Fruit fly (Drosophila melanogaster) whole organism, wandering third instar larva: ENCODE data around the gene SMC1.

Experiments used
- Abd-B ChIP-seq: fragments of >200 bp; optimal IDR thresholded peaks from 2 replicates; lab custom pipeline; 2017; ENCODE audit warnings: missing biosample characterization, missing genetic modification characterization
- CG32264 ChIP-seq: fragments of 200-800 bp; sonication (Bioruptor generic); optimal IDR thresholded peaks from 2 replicates; lab custom pipeline; 2016; ENCODE audit warnings: missing biosample characterization, missing genetic modification characterization
- CG9705 ChIP-seq: fragments of 200-800 bp; sonication (Bioruptor generic); optimal IDR thresholded peaks from 2 replicates; lab custom pipeline; 2018; ENCODE audit warnings: missing biosample characterization, mild to moderate bottlenecking, missing genetic modification characterization
- Dfd ChIP-seq: fragments of >200 bp; optimal IDR thresholded peaks from 2 replicates; lab custom pipeline; 2017; ENCODE audit warnings: missing biosample characterization, missing genetic modification characterization
- GATAd ChIP-seq: sonication (Bioruptor generic); optimal IDR thresholded peaks from 2 replicates; lab custom pipeline; 2016; ENCODE audit warnings: missing biosample characterization, missing genetic modification characterization
- HLH106 ChIP-seq: fragments of 200-800 bp; optimal IDR thresholded peaks from 3 replicates; lab custom pipeline; 2019; ENCODE audit warnings: missing biosample characterization, mild to moderate bottlenecking, missing genetic modification characterization, moderate library complexity
- Hr78 ChIP-seq: fragments of >200 bp; optimal IDR thresholded peaks from 2 replicates; lab custom pipeline; 2017; ENCODE audit warnings: missing biosample characterization, missing genetic modification characterization
- Hr83 ChIP-seq: fragments of 200-300 bp; sonication (Bioruptor generic); optimal IDR thresholded peaks from 2 replicates; lab custom pipeline; 2016; ENCODE audit warnings: missing biosample characterization, mild to moderate bottlenecking, missing genetic modification characterization, moderate library complexity; ENCODE audit not compliant: poor library complexity, severe bottlenecking
- Jra ChIP-seq: sonication (Bioruptor generic); optimal IDR thresholded peaks from 2 replicates; lab custom pipeline; 2016; ENCODE audit warnings: missing biosample characterization, missing genetic modification characterization
- Mio ChIP-seq: sonication (Bioruptor generic); optimal IDR thresholded peaks from 2 replicates; lab custom pipeline; 2016; ENCODE audit warnings: missing biosample characterization, missing genetic modification characterization
- Myc ChIP-seq: fragments of >200 bp; optimal IDR thresholded peaks from 2 replicates; lab custom pipeline; 2017
- N ChIP-seq: fragments of >200 bp; optimal IDR thresholded peaks from 2 replicates; lab custom pipeline; 2018; ENCODE audit warnings: missing biosample characterization, missing external identifiers, missing genetic modification characterization
- OdsH ChIP-seq: fragments of 200-800 bp; sonication (Bioruptor generic); optimal IDR thresholded peaks from 2 replicates; lab custom pipeline; 2016; ENCODE audit warnings: missing biosample characterization, mild to moderate bottlenecking, missing genetic modification characterization
- Rel ChIP-seq, 2 experiments: fragments of 200-800 bp; sonication (Bioruptor generic) in 1 of 2; optimal IDR thresholded peaks; 2 replicates in 1 of 2; 3 replicates in 1 of 2; lab custom pipeline; 2016 to 2019; ENCODE audit warnings: mild to moderate bottlenecking in 2 of 2, missing biosample characterization in 2 of 2, missing genetic modification characterization in 2 of 2, moderate library complexity in 1 of 2
- Vsx2 ChIP-seq: fragments of 200-300, 225-300 bp; sonication (Bioruptor generic); optimal IDR thresholded peaks from 2 replicates; lab custom pipeline; 2018; ENCODE audit warnings: missing biosample characterization, missing genetic modification characterization; ENCODE audit not compliant: partially characterized antibody
- br ChIP-seq: fragments of 200-800 bp; sonication (Bioruptor generic); optimal IDR thresholded peaks from 2 replicates; lab custom pipeline; 2016; ENCODE audit warnings: missing biosample characterization, missing genetic modification characterization
- dl ChIP-seq, 2 experiments: fragments of 175-275, 200-275 bp in 1 of 2; fragments of 200-275 bp in 1 of 2; sonication (Bioruptor generic); optimal IDR thresholded peaks; lab custom pipeline; 2018; ENCODE audit warnings: mild to moderate bottlenecking in 2 of 2, missing biosample characterization in 2 of 2, missing genetic modification characterization in 2 of 2, moderate library complexity in 2 of 2; ENCODE audit not compliant: partially characterized antibody in 2 of 2, insufficient read depth in 1 of 2
- dmrt93B ChIP-seq: fragments of 200-800 bp; sonication (Bioruptor generic); optimal IDR thresholded peaks from 2 replicates; lab custom pipeline; 2018; ENCODE audit warnings: missing biosample characterization, mild to moderate bottlenecking, missing genetic modification characterization
- dsf ChIP-seq: sonication (Bioruptor generic); optimal IDR thresholded peaks from 2 replicates; lab custom pipeline; 2016; ENCODE audit warnings: missing biosample characterization, missing genetic modification characterization, borderline replicate concordance
- ey ChIP-seq: fragments of 200-800 bp; sonication (Bioruptor generic); optimal IDR thresholded peaks from 2 replicates; lab custom pipeline; 2016; ENCODE audit warnings: missing biosample characterization, missing genetic modification characterization
- foxo ChIP-seq, 2 experiments: fragments of 200-800 bp; sonication (Bioruptor generic); optimal IDR thresholded peaks; 2 replicates in 1 of 2; 3 replicates in 1 of 2; lab custom pipeline; 2016 to 2017; ENCODE audit warnings: missing biosample characterization in 2 of 2, missing genetic modification characterization in 2 of 2
- h ChIP-seq: fragments of 200-800 bp; sonication (Bioruptor generic); optimal IDR thresholded peaks from 3 replicates; lab custom pipeline; 2016; ENCODE audit warnings: missing biosample characterization, mild to moderate bottlenecking, missing genetic modification characterization
- jim ChIP-seq: fragments of 175-275, 200-325 bp; sonication (Bioruptor generic); optimal IDR thresholded peaks from 2 replicates; lab custom pipeline; 2016; ENCODE audit warnings: missing biosample characterization, mild to moderate bottlenecking, missing genetic modification characterization
- lola ChIP-seq: fragments of >200 bp; optimal IDR thresholded peaks from 2 replicates; lab custom pipeline; 2017; ENCODE audit warnings: missing biosample characterization, missing genetic modification characterization
- pan ChIP-seq: fragments of >200 bp; optimal IDR thresholded peaks from 2 replicates; lab custom pipeline; 2017
- psq ChIP-seq: fragments of 200-800 bp; sonication (Bioruptor generic); optimal IDR thresholded peaks from 3 replicates; lab custom pipeline; 2017; ENCODE audit warnings: missing biosample characterization, mild to moderate bottlenecking, missing genetic modification characterization, moderate library complexity
- rgr ChIP-seq: fragments of 200-800 bp; sonication (Bioruptor generic); optimal IDR thresholded peaks from 3 replicates; lab custom pipeline; 2016; ENCODE audit warnings: missing biosample characterization, mild to moderate bottlenecking, missing genetic modification characterization
- sv ChIP-seq: fragments of 200-800 bp; sonication (Bioruptor generic); optimal IDR thresholded peaks from 3 replicates; lab custom pipeline; 2016; ENCODE audit warnings: missing biosample characterization, missing genetic modification characterization
- usp ChIP-seq: fragments of >200 bp; optimal IDR thresholded peaks from 2 replicates; lab custom pipeline; 2017; ENCODE audit warnings: missing biosample characterization, missing genetic modification characterization
- woc ChIP-seq: sonication (Bioruptor generic); optimal IDR thresholded peaks from 2 replicates; lab custom pipeline; 2016; ENCODE audit warnings: missing biosample characterization, mild to moderate bottlenecking, missing genetic modification characterization

Gene SMC1

dm6 chr3R:24017648-24018047 lies 40.4 kb upstream of the SMC1 start:
- TF ChIP-seq Dfd (GFP tag; lab: Kevin White, UChicago), result no peak
- TF ChIP-seq N (GFP tag; lab: Kevin White, UChicago), result no peak
- TF ChIP-seq foxo (GFP tag; optimal IDR thresholded peaks at IDR 0.05; lab: Kevin White, UChicago), result no peak
- TF ChIP-seq HLH106, result no peak
- TF ChIP-seq CG32264 (GFP tag; lab: Kevin White, UChicago), result no peak
- TF ChIP-seq Mio, result no peak
- TF ChIP-seq pan (lab: Kevin White, UChicago), result no peak
- TF ChIP-seq, all 38 proteins: peak for 0

dm6 chr3R:24021895-24022294 lies 36.2 kb upstream of the SMC1 start:
- TF ChIP-seq CG9705 (GFP tag; lab: Kevin White, UChicago), result no peak
- TF ChIP-seq lola (GFP tag; lab: Kevin White, UChicago), result no peak
- TF ChIP-seq CG32264 (GFP tag; lab: Kevin White, UChicago), result no peak
- no peak for TF ChIP-seq OdsH (GFP tag; lab: Kevin White, UChicago)
- TF ChIP-seq Myc (lab: Kevin White, UChicago), result no peak
- no peak for TF ChIP-seq jim (GFP tag; lab: Kevin White, UChicago)
- no peak for TF ChIP-seq foxo (GFP tag; optimal IDR thresholded peaks at IDR 0.05; lab: Kevin White, UChicago)

- no peak for TF ChIP-seq Hr78 (GFP tag; lab: Kevin White, UChicago)
- TF ChIP-seq Rel (GFP tag; optimal IDR thresholded peaks at IDR 0.05; lab: Kevin White, UChicago), result no peak
- TF ChIP-seq Rel (tag; optimal IDR thresholded peaks at IDR 0.05; lab: Kevin White, UChicago), result no peak
- TF ChIP-seq dsf (GFP tag; lab: Kevin White, UChicago), result no peak
- TF ChIP-seq Dfd (GFP tag; lab: Kevin White, UChicago), result no peak
- no peak for TF ChIP-seq dl (GFP tag; optimal IDR thresholded peaks at IDR 0.05; lab: Kevin White, UChicago; ENCODE audit: insufficient read depth in 1 of 2, partially characterized antibody in 2 of 2)
- no peak for TF ChIP-seq psq
- no peak for TF ChIP-seq Vsx2
- no peak for TF ChIP-seq Mio
- TF ChIP-seq dmrt93B (GFP tag; lab: Kevin White, UChicago), result no peak
- TF ChIP-seq lola (GFP tag; lab: Kevin White, UChicago), result no peak
- TF ChIP-seq GATAd, result no peak
- no peak for TF ChIP-seq br
Observed at dm6 chr3R:24024123-24024522, 34.0 kb upstream of the SMC1 start.

dm6 chr3R:24024688-24025087 lies 33.4 kb upstream of the SMC1 start:
- TF ChIP-seq Jra, result no peak
- TF ChIP-seq Hr78 (GFP tag; lab: Kevin White, UChicago), result no peak
- no peak for TF ChIP-seq pan (lab: Kevin White, UChicago)
- TF ChIP-seq Dfd (GFP tag; lab: Kevin White, UChicago), result no peak
- TF ChIP-seq lola (GFP tag; lab: Kevin White, UChicago), result no peak
- no peak for TF ChIP-seq Hr83 (GFP tag; lab: Kevin White, UChicago)
- TF ChIP-seq rgr (GFP tag; lab: Kevin White, UChicago), result no peak
- no peak for TF ChIP-seq usp (GFP tag; lab: Kevin White, UChicago)
- TF ChIP-seq h (GFP tag; lab: Kevin White, UChicago), result no peak
- TF ChIP-seq ey (GFP tag; lab: Kevin White, UChicago), result no peak
- TF ChIP-seq Abd-B, result no peak
- no peak for TF ChIP-seq sv (GFP tag; lab: Kevin White, UChicago)
- TF ChIP-seq CG9705 (GFP tag; lab: Kevin White, UChicago), result no peak
- no peak for TF ChIP-seq N (GFP tag; lab: Kevin White, UChicago)
- no peak for TF ChIP-seq CG32264 (GFP tag; lab: Kevin White, UChicago)

- no peak for TF ChIP-seq dl (GFP tag; optimal IDR thresholded peaks at IDR 0.05; lab: Kevin White, UChicago; ENCODE audit: insufficient read depth in 1 of 2, partially characterized antibody in 2 of 2)
- TF ChIP-seq OdsH (GFP tag; lab: Kevin White, UChicago), result peak; percentile 36
- TF ChIP-seq Vsx2, result no peak
- peak; percentile 16 for TF ChIP-seq ey (GFP tag; lab: Kevin White, UChicago)
- peak; percentile 44 for TF ChIP-seq rgr (GFP tag; lab: Kevin White, UChicago)
- TF ChIP-seq psq, result no peak
- peak in 1 of 2 experiments; percentile 26 for TF ChIP-seq foxo (GFP tag; optimal IDR thresholded peaks at IDR 0.05; lab: Kevin White, UChicago)
- peak; percentile 27 for TF ChIP-seq sv (GFP tag; lab: Kevin White, UChicago)
- no peak for TF ChIP-seq Rel (GFP tag; optimal IDR thresholded peaks at IDR 0.05; lab: Kevin White, UChicago)
- peak; percentile 89 for TF ChIP-seq Rel (tag; optimal IDR thresholded peaks at IDR 0.05; lab: Kevin White, UChicago)
- TF ChIP-seq woc (GFP tag; lab: Kevin White, UChicago), result no peak
- TF ChIP-seq h (GFP tag; lab: Kevin White, UChicago), result peak; percentile 50
- no peak for TF ChIP-seq dsf (GFP tag; lab: Kevin White, UChicago)
Observed at dm6 chr3R:24025715-24026467, 32.2 kb upstream of the SMC1 start.
